Worm (Caenorhabditis elegans) whole organism, L3 larva: ENCODE data around the gene fum-1.

Source experiments
- elt-2 ChIP-seq: sonication (generic microtip); optimal IDR thresholded peaks from 2 replicates; lab custom pipeline; 2016; ENCODE audit warnings: missing genetic modification reagents, mild to moderate bottlenecking, missing genetic modification characterization, missing compliant biosample characterization
- fkh-2 ChIP-seq: fragments of 150-350 bp; optimal IDR thresholded peaks from 2 replicates; lab custom pipeline; 2014; ENCODE audit warnings: missing biosample characterization, missing genetic modification reagents, missing genetic modification characterization
- pqm-1 ChIP-seq: fragments of 150-350 bp; optimal IDR thresholded peaks from 2 replicates; lab custom pipeline; 2017; ENCODE audit warnings: missing biosample characterization, missing genetic modification characterization, inconsistent platforms
- ztf-4 ChIP-seq: fragments of 150-350 bp; optimal IDR thresholded peaks from 2 replicates; lab custom pipeline; 2014; ENCODE audit warnings: missing biosample characterization, missing genetic modification characterization

DNA sequence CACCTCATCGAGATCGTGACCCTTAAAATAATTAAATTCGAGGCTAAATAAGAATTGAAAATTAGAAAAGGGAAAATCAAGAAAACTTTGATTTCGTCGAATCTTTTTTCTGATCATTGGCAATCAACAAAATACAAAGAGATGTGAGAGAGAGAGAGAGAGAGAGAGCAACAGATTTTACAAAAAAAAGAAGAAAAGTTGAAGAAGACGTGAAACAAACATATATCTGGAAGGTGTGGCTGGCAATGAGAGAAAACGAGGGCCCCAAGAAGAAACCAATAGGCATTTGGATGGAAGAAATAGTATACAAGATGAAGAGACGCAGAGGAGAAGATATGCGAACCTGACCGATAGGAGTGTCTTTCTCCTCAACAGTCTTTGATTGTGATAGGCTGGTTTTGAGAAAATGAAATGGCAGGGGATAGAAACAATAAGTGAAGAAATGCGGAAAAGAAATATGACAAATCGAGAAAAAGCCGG, 23.7 kb downstream of the fum-1 start, which contains the start of gene mup-4:
- TF ChIP-seq fkh-2 (tag; lab: Kevin White, UChicago) (no peak), ztf-4 (tag; lab: Kevin White, UChicago) (no peak), elt-2 (no peak), pqm-1 (tag; lab: Kevin White, UChicago) (no peak)
